Fruit fly (Drosophila melanogaster) whole organism, embryonic: ENCODE results near the gene qm.

ENCODE experiments used
- Bgb ChIP-seq: fragments of 200-800 bp; sonication (Bioruptor generic); IDR thresholded peaks from 2 replicates; pipeline ENCODE4 v1.3.6; 2022; ENCODE audit warnings: missing biosample characterization, missing genetic modification characterization; ENCODE audit not compliant: partially characterized antibody
- BtbVII ChIP-seq: fragments of 200-800 bp; sonication (Bioruptor generic); optimal IDR thresholded peaks from 3 replicates; lab custom pipeline; 2017; ENCODE audit warnings: missing biosample characterization, mild to moderate bottlenecking, missing genetic modification characterization
- CG10321 ChIP-seq: fragments of 200-800 bp; sonication (Bioruptor generic); IDR thresholded peaks from 2 replicates; pipeline ENCODE4 v1.3.6; 2022; ENCODE audit warnings: missing biosample characterization, missing genetic modification characterization
- CG10543 ChIP-seq: fragments of 200-800 bp; sonication (Bioruptor generic); optimal IDR thresholded peaks from 3 replicates; lab custom pipeline; 2017; ENCODE audit warnings: missing biosample characterization, mild to moderate bottlenecking, missing genetic modification characterization, moderate library complexity
- CG13287 ChIP-seq: fragments of 200-800 bp; sonication (Bioruptor generic); IDR thresholded peaks from 2 replicates; pipeline ENCODE4 v1.3.6; 2022; ENCODE audit warnings: missing biosample characterization, missing genetic modification characterization; ENCODE audit not compliant: partially characterized antibody
- CG14860 ChIP-seq: fragments of 200-800 bp; sonication (Bioruptor generic); IDR thresholded peaks from 3 replicates; pipeline ENCODE4 v1.3.6; 2022; ENCODE audit warnings: missing biosample characterization, missing genetic modification characterization; ENCODE audit not compliant: partially characterized antibody
- CG14965 ChIP-seq: fragments of 200-800 bp; sonication (Bioruptor generic); optimal IDR thresholded peaks from 2 replicates; lab custom pipeline; 2016; ENCODE audit warnings: missing biosample characterization, missing genetic modification characterization, borderline replicate concordance
- CG15011 ChIP-seq: fragments of 200-800 bp; sonication (Bioruptor generic); optimal IDR thresholded peaks from 3 replicates; lab custom pipeline; 2018; ENCODE audit warnings: missing biosample characterization, mild to moderate bottlenecking, missing genetic modification characterization
- CG15696 ChIP-seq: fragments of 200-800 bp; sonication (Bioruptor generic); optimal IDR thresholded peaks from 2 replicates; lab custom pipeline; 2019; ENCODE audit warnings: missing biosample characterization, mild to moderate bottlenecking, missing genetic modification characterization, moderate library complexity
- CG16779 ChIP-seq: fragments of 200-800 bp; sonication (Bioruptor generic); IDR thresholded peaks from 2 replicates; pipeline ENCODE4 v1.3.6; 2022; ENCODE audit warnings: missing biosample characterization, missing genetic modification characterization
- CG18011 ChIP-seq: fragments of 200-800 bp; sonication (Bioruptor generic); optimal IDR thresholded peaks from 2 replicates; lab custom pipeline; 2017; ENCODE audit warnings: missing biosample characterization, missing genetic modification characterization, mild to moderate bottlenecking, moderate library complexity, missing genotype
- CG18764 ChIP-seq: fragments of 200-800 bp; sonication (Bioruptor generic); optimal IDR thresholded peaks from 3 replicates; lab custom pipeline; 2016; ENCODE audit warnings: missing biosample characterization, missing genetic modification characterization
- CG2116 ChIP-seq: fragments of 200-800 bp; sonication (Bioruptor generic); optimal IDR thresholded peaks from 3 replicates; lab custom pipeline; 2018; ENCODE audit warnings: missing biosample characterization, mild to moderate bottlenecking, missing genetic modification characterization
- CG3065 ChIP-seq: fragments of 200-800 bp; sonication (Bioruptor generic); optimal IDR thresholded peaks from 2 replicates; lab custom pipeline; 2016; ENCODE audit warnings: missing biosample characterization, missing genetic modification characterization
- CG31365 ChIP-seq: fragments of 200-800 bp; sonication (Bioruptor generic); optimal IDR thresholded peaks from 2 replicates; lab custom pipeline; 2018; ENCODE audit warnings: missing biosample characterization, mild to moderate bottlenecking, missing genetic modification characterization
- CG32767 ChIP-seq: fragments of 200-800 bp; sonication (Bioruptor generic); IDR thresholded peaks from 2 replicates; pipeline ENCODE4 v1.3.6; 2022; ENCODE audit warnings: missing biosample characterization, missing genetic modification characterization
- CG43689 ChIP-seq: fragments of 200-800 bp; sonication (Bioruptor generic); IDR thresholded peaks from 2 replicates; pipeline ENCODE4 v1.3.6; 2022; ENCODE audit warnings: missing biosample characterization, missing genetic modification characterization
- CG4854 ChIP-seq: fragments of 200-800 bp; sonication (Bioruptor generic); optimal IDR thresholded peaks from 2 replicates; lab custom pipeline; 2016; ENCODE audit warnings: missing biosample characterization, missing genetic modification characterization, inconsistent platforms
- CG5180 ChIP-seq: fragments of 200-800 bp; sonication (Bioruptor generic); optimal IDR thresholded peaks from 3 replicates; lab custom pipeline; 2017; ENCODE audit warnings: missing biosample characterization, missing genetic modification characterization, mild to moderate bottlenecking, moderate library complexity, missing genetic modification reagents
- CG7745 ChIP-seq: fragments of 200-800 bp; sonication (Bioruptor generic); optimal IDR thresholded peaks from 2 replicates; lab custom pipeline; 2018; ENCODE audit warnings: missing biosample characterization, mild to moderate bottlenecking, missing genetic modification characterization, moderate library complexity
- CG7963 ChIP-seq: fragments of 200-800 bp; sonication (Bioruptor generic); IDR thresholded peaks from 3 replicates; pipeline ENCODE4 v1.3.6; 2022; ENCODE audit warnings: missing biosample characterization, missing genetic modification characterization; ENCODE audit not compliant: partially characterized antibody
- CG7987 ChIP-seq: fragments of 200-800 bp; sonication (Bioruptor generic); optimal IDR thresholded peaks from 2 replicates; lab custom pipeline; 2018; ENCODE audit warnings: missing biosample characterization, mild to moderate bottlenecking, missing genetic modification characterization, moderate library complexity
- CG8281 ChIP-seq: fragments of 200-800 bp; sonication (Bioruptor generic); optimal IDR thresholded peaks from 2 replicates; lab custom pipeline; 2018; ENCODE audit warnings: missing biosample characterization, mild to moderate bottlenecking, missing genetic modification characterization, moderate library complexity
- CG8290 ChIP-seq, 3 experiments: fragments of 200-800 bp; sonication (Bioruptor generic); optimal IDR thresholded peaks; 2 replicates each; lab custom pipeline; 2016 to 2019; ENCODE audit warnings: missing biosample characterization in 3 of 3, missing genetic modification characterization in 3 of 3, mild to moderate bottlenecking in 2 of 3, moderate library complexity in 1 of 3
- CG9727 ChIP-seq: fragments of 200-800 bp; sonication (Bioruptor generic); optimal IDR thresholded peaks from 3 replicates; lab custom pipeline; 2017; ENCODE audit warnings: missing biosample characterization, mild to moderate bottlenecking, missing genetic modification characterization
- Elba2 ChIP-seq: fragments of 200-800 bp; sonication (Bioruptor generic); optimal IDR thresholded peaks from 3 replicates; lab custom pipeline; 2016; ENCODE audit warnings: missing biosample characterization, missing genetic modification characterization
- Fer2 ChIP-seq: fragments of 200-800 bp; sonication (Bioruptor generic); optimal IDR thresholded peaks from 2 replicates; lab custom pipeline; 2018; ENCODE audit warnings: missing biosample characterization, mild to moderate bottlenecking, missing genetic modification characterization, moderate library complexity
- HmgD ChIP-seq: fragments of 200-800 bp; sonication (Bioruptor generic); optimal IDR thresholded peaks from 3 replicates; lab custom pipeline; 2016; ENCODE audit warnings: missing biosample characterization, missing genetic modification characterization
- Kr ChIP-seq: fragments of 200-800 bp; sonication (Bioruptor generic); optimal IDR thresholded peaks from 2 replicates; lab custom pipeline; 2017; ENCODE audit warnings: missing biosample characterization, mild to moderate bottlenecking, missing genetic modification characterization
- NC2α ChIP-seq: fragments of 200-800 bp; sonication (Bioruptor generic); optimal IDR thresholded peaks from 2 replicates; lab custom pipeline; 2016; ENCODE audit warnings: missing biosample characterization, missing genetic modification characterization
- NfI ChIP-seq: fragments of 200-800 bp; sonication (Bioruptor generic); optimal IDR thresholded peaks from 3 replicates; lab custom pipeline; 2018; ENCODE audit warnings: missing biosample characterization, mild to moderate bottlenecking, missing genetic modification characterization, moderate library complexity
- Scr ChIP-seq: fragments of 200-800 bp; sonication (Bioruptor generic); IDR thresholded peaks from 2 replicates; pipeline ENCODE4 v1.3.6; 2022; ENCODE audit warnings: missing biosample characterization, missing genetic modification characterization; ENCODE audit not compliant: partially characterized antibody
- Stat92E ChIP-seq, 3 experiments: fragments of >200 bp in 2 of 3; fragments of 200-800 bp in 1 of 3; sonication (Bioruptor generic) in 1 of 3; optimal IDR thresholded peaks; 2 replicates each; lab custom pipeline; 2017 to 2019; ENCODE audit warnings: missing biosample characterization in 3 of 3, missing genetic modification characterization in 3 of 3, mild to moderate bottlenecking in 1 of 3, moderate library complexity in 1 of 3
- Trl ChIP-seq, 3 experiments: fragments of >200 bp in 2 of 3; fragments of 200-800 bp in 1 of 3; sonication (Bioruptor generic) in 1 of 3; optimal IDR thresholded peaks; 2 replicates in 1 of 3; 3 replicates in 2 of 3; lab custom pipeline; 2016 to 2017; ENCODE audit warnings: missing biosample characterization in 1 of 3, missing genetic modification characterization in 1 of 3
- Xrp1 ChIP-seq: fragments of 200-800 bp; sonication (Bioruptor generic); IDR thresholded peaks from 2 replicates; pipeline ENCODE4 v1.3.6; 2022; ENCODE audit warnings: missing biosample characterization, missing genetic modification characterization
- bab2 ChIP-seq: fragments of 200-800 bp; sonication (Bioruptor generic); optimal IDR thresholded peaks from 2 replicates; lab custom pipeline; 2016; ENCODE audit warnings: missing biosample characterization, missing genetic modification characterization
- bowl ChIP-seq: fragments of 200-800 bp; sonication (Bioruptor generic); IDR thresholded peaks from 2 replicates; pipeline ENCODE4 v1.3.6; 2022; ENCODE audit warnings: missing biosample characterization, missing genetic modification characterization
- ci ChIP-seq: fragments of 200-800 bp; sonication (Bioruptor generic); IDR thresholded peaks from 3 replicates; pipeline ENCODE4 v1.3.6; 2022; ENCODE audit warnings: missing biosample characterization, missing genetic modification characterization
- maf-S ChIP-seq: fragments of 200-800 bp; sonication (Bioruptor generic); optimal IDR thresholded peaks from 2 replicates; lab custom pipeline; 2016; ENCODE audit warnings: missing biosample characterization, missing genetic modification characterization
- pnt ChIP-seq: fragments of 200-800 bp; sonication (Bioruptor generic); optimal IDR thresholded peaks from 3 replicates; lab custom pipeline; 2016; ENCODE audit warnings: missing biosample characterization, missing genetic modification characterization
- ro ChIP-seq: fragments of 200-800 bp; sonication (Bioruptor generic); IDR thresholded peaks from 2 replicates; pipeline ENCODE4 v1.3.6; 2022; ENCODE audit warnings: missing biosample characterization, missing genetic modification characterization
- sc ChIP-seq, 3 experiments: fragments of >200 bp in 2 of 3; fragments of 200-800 bp in 1 of 3; sonication (Bioruptor generic) in 1 of 3; optimal IDR thresholded peaks; 2 replicates in 2 of 3; 3 replicates in 1 of 3; lab custom pipeline; 2017; ENCODE audit warnings: mild to moderate bottlenecking in 1 of 3, missing biosample characterization in 1 of 3, missing genetic modification characterization in 1 of 3, missing genetic modification reagents in 1 of 3
- slbo ChIP-seq: fragments of 200-800 bp; sonication (Bioruptor generic); IDR thresholded peaks from 2 replicates; pipeline ENCODE4 v1.3.6; 2022; ENCODE audit warnings: missing biosample characterization, missing genetic modification characterization
- sug ChIP-seq: fragments of 200-800 bp; optimal IDR thresholded peaks from 2 replicates; lab custom pipeline; 2019; ENCODE audit warnings: missing biosample characterization, mild to moderate bottlenecking, missing genetic modification characterization, moderate library complexity
- toy ChIP-seq: fragments of 200-800 bp; sonication (Bioruptor generic); IDR thresholded peaks from 2 replicates; pipeline ENCODE4 v1.3.6; 2022; ENCODE audit warnings: missing biosample characterization, missing genetic modification characterization
- tx ChIP-seq: fragments of 200-800 bp; sonication (Bioruptor generic); optimal IDR thresholded peaks from 2 replicates; lab custom pipeline; 2016; ENCODE audit warnings: missing biosample characterization, missing genetic modification characterization
- vfl ChIP-seq: fragments of 200-800 bp; sonication (Bioruptor generic); optimal IDR thresholded peaks from 2 replicates; lab custom pipeline; 2016; ENCODE audit warnings: missing biosample characterization, missing genetic modification characterization
- zen ChIP-seq: fragments of 200-800 bp; sonication (Bioruptor generic); optimal IDR thresholded peaks from 3 replicates; lab custom pipeline; 2018; ENCODE audit warnings: missing biosample characterization, mild to moderate bottlenecking, missing genetic modification characterization, moderate library complexity

qm gene

DNA sequence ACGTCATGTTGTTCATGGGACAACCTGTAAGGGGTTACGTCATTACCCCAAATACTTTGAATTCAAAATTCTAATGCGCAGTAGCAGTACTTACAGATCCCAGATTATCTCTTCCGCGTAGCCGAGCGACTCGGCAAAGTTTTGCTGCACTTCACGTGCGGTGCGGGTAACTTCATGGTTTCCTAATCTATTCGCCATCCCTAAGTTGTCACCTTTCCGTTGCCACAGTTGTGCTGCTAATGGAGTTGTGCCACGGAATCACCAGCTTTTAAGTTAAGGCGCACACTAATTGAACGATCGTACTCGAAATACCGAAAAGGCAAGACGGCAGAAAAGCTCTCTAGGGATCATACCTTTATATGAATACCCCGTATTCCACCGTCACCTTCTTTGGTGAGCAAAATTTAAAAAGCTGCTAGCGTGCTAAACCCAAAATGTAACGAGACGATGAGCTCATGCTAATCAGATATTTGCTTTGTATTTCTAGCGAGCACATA, 11.8 kb downstream of the qm start, which contains the start of gene pst (continued):
- no peak for TF ChIP-seq vfl
- TF ChIP-seq CG32767 (GFP tag; lab: Robert Waterston, UW), result no peak
- TF ChIP-seq Scr, result no peak
- no peak for TF ChIP-seq zen (tag; lab: Kevin White, UChicago)
- peak; percentile 18; the same call in 1 of the 2 replicates for TF ChIP-seq CG10321 (GFP tag; lab: Robert Waterston, UW)
- no peak for TF ChIP-seq CG14860 (GFP tag; lab: Robert Waterston, UW)
- TF ChIP-seq CG15696, result no peak
- no peak for TF ChIP-seq bab2 (GFP tag; lab: Kevin White, UChicago)
- peak; percentile 52; the same call in 1 of the 2 replicates for TF ChIP-seq CG16779
- TF ChIP-seq Elba2 (GFP tag; lab: Kevin White, UChicago), result no peak
- TF ChIP-seq NfI (GFP tag; lab: Kevin White, UChicago), result no peak
- peak; percentile 59 for TF ChIP-seq CG10543 (GFP tag; lab: Kevin White, UChicago)
- peak; percentile 53; the same call in 1 of the 2 replicates for TF ChIP-seq bowl (GFP tag; lab: Robert Waterston, UW)
- TF ChIP-seq pnt (GFP tag; lab: Kevin White, UChicago), result no peak
- no peak for TF ChIP-seq CG2116 (GFP tag; lab: Kevin White, UChicago)
- TF ChIP-seq tx, result no peak
- TF ChIP-seq sug (tag; lab: Kevin White, UChicago), result peak; percentile 34
- peak; percentile 54 for TF ChIP-seq ci (GFP tag; lab: Robert Waterston, UW)
- peak; percentile 10 for TF ChIP-seq CG7987 (GFP tag; lab: Kevin White, UChicago)
- peak; percentile 60 for TF ChIP-seq HmgD (GFP tag; lab: Kevin White, UChicago)
- no peak for TF ChIP-seq CG18764 (GFP tag; lab: Kevin White, UChicago)
- no peak for TF ChIP-seq maf-S (GFP tag; lab: Kevin White, UChicago)
- no peak for TF ChIP-seq CG31365
- TF ChIP-seq sc (optimal IDR thresholded peaks at IDR 0.05; lab: Kevin White, UChicago), result no peak
- TF ChIP-seq sc (GFP tag; optimal IDR thresholded peaks at IDR 0.05; lab: Kevin White, UChicago), result no peak
- TF ChIP-seq CG18011 (GFP tag; lab: Kevin White, UChicago), result no peak
- TF ChIP-seq Kr (GFP tag; lab: Kevin White, UChicago), result no peak
- TF ChIP-seq CG7963 (GFP tag; lab: Robert Waterston, UW), result no peak
- no peak for TF ChIP-seq CG4854 (GFP tag; lab: Kevin White, UChicago)
- TF ChIP-seq CG3065 (GFP tag; lab: Kevin White, UChicago), result no peak
- no peak for TF ChIP-seq Stat92E (GFP tag; optimal IDR thresholded peaks at IDR 0.05; lab: Kevin White, UChicago)
- no peak for TF ChIP-seq Fer2
- no peak for TF ChIP-seq CG43689 (GFP tag; lab: Robert Waterston, UW)
- TF ChIP-seq Trl (optimal IDR thresholded peaks at IDR 0.05; lab: Kevin White, UChicago), result no peak
- no peak for TF ChIP-seq Trl (GFP tag; optimal IDR thresholded peaks at IDR 0.05; lab: Kevin White, UChicago)
- TF ChIP-seq CG7745 (tag; lab: Kevin White, UChicago), result no peak
- no peak for TF ChIP-seq ro (GFP tag; lab: Robert Waterston, UW)
- TF ChIP-seq CG13287 (GFP tag; lab: Robert Waterston, UW), result no peak
- TF ChIP-seq CG8290 (GFP tag; optimal IDR thresholded peaks at IDR 0.05; lab: Kevin White, UChicago), result no peak
- peak in 1 of 2 experiments; percentile 87 for TF ChIP-seq CG8290 (tag; optimal IDR thresholded peaks at IDR 0.05; lab: Kevin White, UChicago)
- no peak for TF ChIP-seq CG14965 (GFP tag; lab: Kevin White, UChicago)
- TF ChIP-seq Bgb (GFP tag; lab: Robert Waterston, UW), result peak; percentile 64
- no peak for TF ChIP-seq toy
- TF ChIP-seq Xrp1 (GFP tag; lab: Robert Waterston, UW), result no peak
- TF ChIP-seq slbo (GFP tag; lab: Robert Waterston, UW), result no peak; the same call in 1 of the 2 replicates
- no peak for TF ChIP-seq CG15011 (GFP tag; lab: Kevin White, UChicago)
- peak; percentile 29 for TF ChIP-seq CG9727
- TF ChIP-seq NC2α (GFP tag; lab: Kevin White, UChicago), result peak; percentile 14
- TF ChIP-seq CG8281 (tag; lab: Kevin White, UChicago), result no peak
- no peak for TF ChIP-seq CG5180 (GFP tag; lab: Kevin White, UChicago)
- TF ChIP-seq BtbVII (GFP tag; lab: Kevin White, UChicago), result no peak
